Worm (Caenorhabditis elegans) whole organism, L1 larva: Measurements from ENCODE around the gene nmgp-1.
A peak's percentile ranks its signal among the peaks of the same experiment; 100 is the strongest.

ENCODE experiments used
- aly-2 ChIP-seq: fragments of 150-350 bp; optimal IDR thresholded peaks from 2 replicates; lab custom pipeline; 2014; ENCODE audit warnings: missing biosample characterization, missing genetic modification characterization
- ceh-63 ChIP-seq: fragments of 200-800 bp; sonication (Bioruptor generic); optimal IDR thresholded peaks from 2 replicates; lab custom pipeline; 2018; ENCODE audit warnings: mild to moderate bottlenecking, missing genetic modification characterization, missing compliant biosample characterization
- ceh-90 ChIP-seq: sonication (generic microtip); optimal IDR thresholded peaks from 2 replicates; lab custom pipeline; 2016; ENCODE audit warnings: missing genetic modification characterization, missing compliant biosample characterization
- efl-1 ChIP-seq, 4 experiments: fragments of 150-350 bp; optimal IDR thresholded peaks in 3 of 4; peaks in 1 of 4; 1 replicate in 1 of 4; 2 replicates in 3 of 4; lab custom pipeline; 2014; ENCODE audit warnings: missing biosample characterization in 2 of 4, missing genetic modification characterization in 2 of 4, missing genetic modification reagents in 2 of 4
- elt-3 ChIP-seq, 6 experiments: fragments of 150-350 bp in 1 of 6; sonication (generic microtip); optimal IDR thresholded peaks; 2 replicates each; lab custom pipeline; 2017 to 2018; ENCODE audit warnings: missing biosample characterization in 6 of 6, missing genetic modification characterization in 6 of 6, inconsistent platforms in 1 of 6
- fkh-8 ChIP-seq: sonication (generic microtip); optimal IDR thresholded peaks from 2 replicates; lab custom pipeline; 2016; ENCODE audit warnings: mild to moderate bottlenecking, missing genetic modification characterization, missing compliant biosample characterization
- fos-1 ChIP-seq: fragments of 150-350 bp; optimal IDR thresholded peaks from 2 replicates; lab custom pipeline; 2014; ENCODE audit warnings: missing biosample characterization, missing genetic modification characterization
- irx-1 ChIP-seq: sonication (generic microtip); optimal IDR thresholded peaks from 2 replicates; lab custom pipeline; 2016; ENCODE audit warnings: missing genetic modification characterization, missing compliant biosample characterization
- lsy-2 ChIP-seq, 2 experiments: fragments of 150-350 bp; optimal IDR thresholded peaks; 2 replicates each; lab custom pipeline; 2014; ENCODE audit warnings: missing biosample characterization in 2 of 2, missing genetic modification characterization in 2 of 2
- mab-9 ChIP-seq: fragments of 200-800 bp; sonication (Bioruptor generic); IDR thresholded peaks from 2 replicates; pipeline ENCODE4 v1.3.6; 2022; ENCODE audit warnings: missing genetic modification reagents, missing genetic modification characterization, missing compliant biosample characterization
- mef-2 ChIP-seq: fragments of 150-350 bp; optimal IDR thresholded peaks from 2 replicates; lab custom pipeline; 2014; ENCODE audit warnings: missing biosample characterization, missing genetic modification characterization
- nhr-12 ChIP-seq: sonication (generic microtip); optimal IDR thresholded peaks from 2 replicates; lab custom pipeline; 2017; ENCODE audit warnings: missing biosample characterization, missing genetic modification characterization
- nhr-20 ChIP-seq: sonication (generic microtip); optimal IDR thresholded peaks from 2 replicates; lab custom pipeline; 2016; ENCODE audit warnings: mild to moderate bottlenecking, missing genetic modification characterization, missing compliant biosample characterization
- nhr-237 ChIP-seq: fragments of 150-350 bp; optimal IDR thresholded peaks from 2 replicates; lab custom pipeline; 2014; ENCODE audit warnings: missing biosample characterization, missing genetic modification characterization
- nhr-77 ChIP-seq: fragments of 150-350 bp; optimal IDR thresholded peaks from 2 replicates; lab custom pipeline; 2014; ENCODE audit warnings: missing biosample characterization, missing genetic modification characterization
- rnt-1 ChIP-seq: sonication (generic microtip); optimal IDR thresholded peaks from 2 replicates; lab custom pipeline; 2016; ENCODE audit warnings: mild to moderate bottlenecking, missing genetic modification characterization, moderate library complexity, missing compliant biosample characterization
- sup-37 ChIP-seq: fragments of 200-800 bp; sonication (Bioruptor generic); optimal IDR thresholded peaks from 2 replicates; lab custom pipeline; 2018; ENCODE audit warnings: mild to moderate bottlenecking, missing genetic modification characterization, missing compliant biosample characterization
- tlp-1 ChIP-seq: fragments of 150-350 bp; optimal IDR thresholded peaks from 2 replicates; lab custom pipeline; 2014; ENCODE audit warnings: missing biosample characterization, missing genetic modification characterization
- unc-130 ChIP-seq: fragments of 150-350 bp; optimal IDR thresholded peaks from 2 replicates; lab custom pipeline; 2017; ENCODE audit warnings: missing biosample characterization, missing genetic modification characterization, inconsistent platforms
- unc-62 ChIP-seq: fragments of 150-350 bp; optimal IDR thresholded peaks from 2 replicates; lab custom pipeline; 2014; ENCODE audit warnings: missing biosample characterization, missing genetic modification reagents, missing genetic modification characterization
- ztf-11 ChIP-seq, 2 experiments: sonication (generic microtip); optimal IDR thresholded peaks; 2 replicates each; lab custom pipeline; 2016 to 2017; ENCODE audit warnings: missing genetic modification characterization in 2 of 2, missing biosample characterization in 1 of 2, missing compliant biosample characterization in 1 of 2

Gene nmgp-1

DNA sequence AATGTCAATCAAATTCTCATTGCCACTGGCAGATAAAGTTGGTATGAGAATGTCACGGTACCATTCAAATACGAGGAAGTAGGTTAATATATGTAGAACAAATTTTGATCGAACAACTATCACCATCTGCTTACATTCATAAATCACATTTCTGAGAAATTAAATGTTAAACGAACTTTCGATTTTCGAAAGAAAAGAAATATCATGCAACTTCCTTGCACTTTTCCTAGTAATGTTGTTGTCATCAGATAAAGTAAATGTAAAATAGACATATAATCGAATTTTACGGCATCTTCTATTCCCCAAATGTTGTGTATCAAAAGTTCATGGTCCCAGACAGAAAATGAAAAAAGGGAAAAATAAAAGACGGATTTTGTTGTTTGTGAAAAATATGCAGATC is 50.8 kb downstream of the nmgp-1 start (continued):
- TF ChIP-seq lsy-2 (tag; optimal IDR thresholded peaks at IDR 0.05; lab: Kevin White, UChicago) = no peak
- no peak for TF ChIP-seq rnt-1
- no peak for TF ChIP-seq nhr-12
- no peak for TF ChIP-seq irx-1
- TF ChIP-seq tlp-1 (tag; lab: Kevin White, UChicago) = no peak
- TF ChIP-seq elt-3 (tag; optimal IDR thresholded peaks at IDR 0.05; lab: Kevin White, UChicago) = no peak
- TF ChIP-seq nhr-237 (tag; lab: Kevin White, UChicago) = no peak
- TF ChIP-seq unc-130 (tag; lab: Kevin White, UChicago) = no peak
- no peak for TF ChIP-seq ceh-90 (tag; lab: Kevin White, UChicago)
- no peak for TF ChIP-seq unc-62 (GFP tag; lab: Kevin White, UChicago)
- no peak for TF ChIP-seq nhr-20 (tag; lab: Kevin White, UChicago)
- no peak for TF ChIP-seq ceh-63
- no peak for TF ChIP-seq aly-2 (tag; lab: Kevin White, UChicago)
- TF ChIP-seq mef-2 (tag; lab: Kevin White, UChicago) = no peak
- TF ChIP-seq mab-9 = no peak
- TF ChIP-seq, all 84 proteins: peak for 6

DNA sequence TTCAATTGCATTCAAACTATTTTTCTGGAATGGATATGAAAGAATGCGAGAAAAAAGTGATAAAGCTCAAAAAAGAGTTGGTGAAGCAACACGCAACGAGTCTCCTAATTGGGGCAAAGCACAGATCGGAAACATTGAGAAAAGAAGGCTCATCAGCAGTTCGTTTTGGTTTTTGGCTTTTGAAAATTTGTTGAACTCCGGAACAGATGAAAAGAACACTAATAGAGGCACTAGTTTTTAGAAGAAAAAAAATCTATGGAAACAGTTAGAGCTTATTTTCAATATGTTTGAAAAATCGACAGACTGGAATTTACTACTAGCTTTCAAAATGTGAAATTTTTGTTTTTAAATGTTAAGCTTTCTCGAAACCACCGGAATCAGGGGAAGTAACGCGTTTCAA is 51.2 kb downstream of the nmgp-1 start:
- no peak for TF ChIP-seq efl-1 (optimal IDR thresholded peaks at IDR 0.05; lab: Kevin White, UChicago)
- peak in 1 of 2 experiments; percentile 55 for TF ChIP-seq efl-1 (GFP tag; optimal IDR thresholded peaks at IDR 0.05 in 1 of 2; lab: Kevin White, UChicago)
- no peak for TF ChIP-seq sup-37 (GFP tag; lab: Kevin White, UChicago)
- TF ChIP-seq ztf-11 (tag; optimal IDR thresholded peaks at IDR 0.05; lab: Kevin White, UChicago) = no peak
- no peak for TF ChIP-seq nhr-77 (tag; lab: Kevin White, UChicago)
- no peak for TF ChIP-seq fkh-8 (tag; lab: Kevin White, UChicago)
- no peak for TF ChIP-seq fos-1 (tag; lab: Kevin White, UChicago)
